Worm (Caenorhabditis elegans): ENCODE results near the gene ZC204.14.

The ZC204.14 gene

ce11 chrII:1679081-1679480 lies 16.3 kb upstream of the ZC204.14 start, which contains the start of gene irld-36:
TSS of gene irld-36 (plus strand) at chrII:1679381.
- TF ChIP-seq unc-62 (GFP tag; optimal IDR thresholded peaks at IDR 0.05) (no peak), lsy-12 (tag; optimal IDR thresholded peaks at IDR 0.05) (no peak), nhr-43 (tag; optimal IDR thresholded peaks at IDR 0.05; ENCODE audit: poor library complexity, severe bottlenecking) (no peak), tbx-2 (tag; optimal IDR thresholded peaks at IDR 0.05) (no peak), unc-39 (tag; optimal IDR thresholded peaks at IDR 0.05) (no peak), nhr-76 (tag; optimal IDR thresholded peaks at IDR 0.05) (no peak), nhr-67 (tag; optimal IDR thresholded peaks at IDR 0.05) (no peak), ceh-82 (tag; optimal IDR thresholded peaks at IDR 0.05) (no peak), snpc-4 (tag; optimal IDR thresholded peaks at IDR 0.05) (no peak)

ce11 chrII:1676088-1676487 lies 13.3 kb upstream of the ZC204.14 start, which contains the start of gene fbxb-17:
TSS of gene fbxb-17 (plus strand) at chrII:1676388.
- TF ChIP-seq lsy-12 (tag; optimal IDR thresholded peaks at IDR 0.05) (no peak), elt-1 (tag; optimal IDR thresholded peaks at IDR 0.05) (no peak), pha-4 (tag; optimal IDR thresholded peaks at IDR 0.05) (no peak)

ce11 chrII:1672673-1673072 lies 9.9 kb upstream of the ZC204.14 start:
- TF ChIP-seq hmg-11 (tag; optimal IDR thresholded peaks at IDR 0.05) (no peak), tbx-2 (tag; optimal IDR thresholded peaks at IDR 0.05) (no peak), lin-15B (tag; optimal IDR thresholded peaks at IDR 0.05) (no peak), lin-39 (tag; optimal IDR thresholded peaks at IDR 0.05) (no peak), elt-1 (tag; optimal IDR thresholded peaks at IDR 0.05) (no peak), egl-5 (tag; optimal IDR thresholded peaks at IDR 0.05) (no peak), pha-4 (tag; optimal IDR thresholded peaks at IDR 0.05) (no peak), fkh-2 (tag; optimal IDR thresholded peaks at IDR 0.05) (no peak)

ce11 chrII:1670985-1671384 lies 8.2 kb upstream of the ZC204.14 start:
- TF ChIP-seq elt-3 (tag; optimal IDR thresholded peaks at IDR 0.05) (no peak), jun-1 (tag; optimal IDR thresholded peaks at IDR 0.05) (no peak), nhr-23 (tag; optimal IDR thresholded peaks at IDR 0.05) (no peak), ama-1 (optimal IDR thresholded peaks at IDR 0.05) (no peak), daf-12 (tag; optimal IDR thresholded peaks at IDR 0.05) (no peak), nhr-76 (tag; optimal IDR thresholded peaks at IDR 0.05) (no peak), skn-1 (tag; optimal IDR thresholded peaks at IDR 0.05) (no peak), nhr-43 (tag; optimal IDR thresholded peaks at IDR 0.05; ENCODE audit: poor library complexity, severe bottlenecking) (no peak), pqm-1 (tag; optimal IDR thresholded peaks at IDR 0.05) (no peak), ztf-4 (tag; optimal IDR thresholded peaks at IDR 0.05) (no peak), lsy-12 (tag; optimal IDR thresholded peaks at IDR 0.05) (no peak)

- TF ChIP-seq pqm-1 (tag; optimal IDR thresholded peaks at IDR 0.05) (peak; percentile 5), elt-2 (tag; optimal IDR thresholded peaks at IDR 0.05) (peak; percentile 66), nhr-76 (tag; optimal IDR thresholded peaks at IDR 0.05) (no peak), lsy-12 (tag; optimal IDR thresholded peaks at IDR 0.05) (no peak), nhr-23 (tag; optimal IDR thresholded peaks at IDR 0.05) (no peak)
These were observed 7.6 kb upstream of the ZC204.14 start, which contains the start of gene nhx-6 for ce11 chrII:1670260-1670879. TSS of gene nhx-6 (plus strand) at chrII:1670829.

- TF ChIP-seq ceh-28 (tag; optimal IDR thresholded peaks at IDR 0.05) (no peak), ztf-11 (tag; optimal IDR thresholded peaks at IDR 0.05) (no peak), sea-2 (GFP tag; optimal IDR thresholded peaks at IDR 0.05) (no peak), aly-2 (tag; optimal IDR thresholded peaks at IDR 0.05) (no peak), ceh-16 (tag; optimal IDR thresholded peaks at IDR 0.05) (no peak), mdl-1 (tag; optimal IDR thresholded peaks at IDR 0.05) (no peak), elt-3 (tag; optimal IDR thresholded peaks at IDR 0.05) (no peak), pqm-1 (tag; optimal IDR thresholded peaks at IDR 0.05) (no peak), nhr-23 (tag; optimal IDR thresholded peaks at IDR 0.05) (no peak), fkh-10 (GFP tag; optimal IDR thresholded peaks at IDR 0.05) (no peak), fkh-2 (tag; optimal IDR thresholded peaks at IDR 0.05) (no peak), eor-1 (tag; optimal IDR thresholded peaks at IDR 0.05) (no peak), nhr-237 (tag; optimal IDR thresholded peaks at IDR 0.05) (no peak), lin-15B (tag; optimal IDR thresholded peaks at IDR 0.05) (no peak), skn-1 (tag; optimal IDR thresholded peaks at IDR 0.05) (no peak), ztf-4 (tag; optimal IDR thresholded peaks at IDR 0.05) (no peak), egl-5 (tag; optimal IDR thresholded peaks at IDR 0.05) (no peak), daf-12 (tag; optimal IDR thresholded peaks at IDR 0.05) (no peak), mml-1 (tag; optimal IDR thresholded peaks at IDR 0.05) (no peak)
These were observed 6.2 kb upstream of the ZC204.14 start, which contains the start of gene srw-97 for ce11 chrII:1668913-1669312. TSS of gene srw-97 (minus strand) at chrII:1669013.
